Worm (Caenorhabditis elegans) whole organism, L4/young adult: Measurements from ENCODE around the gene nifk-1.

ENCODE experiments used
- W03F9.2 ChIP-seq: fragments of 150-350 bp; optimal IDR thresholded peaks from 2 replicates; lab custom pipeline; 2014; ENCODE audit warnings: missing biosample characterization, missing genetic modification characterization
- him-1 ChIP-seq: sonication (generic microtip); optimal IDR thresholded peaks from 2 replicates; lab custom pipeline; 2016; ENCODE audit warnings: missing genotype, missing genetic modification reagents, missing genetic modification characterization, missing compliant biosample characterization

ce11 chrIII:4706678-4707077, 13.6 kb upstream of the nifk-1 start, which contains the start of gene T04A8.13:
- TF ChIP-seq him-1 (tag; lab: Kevin White, UChicago) (no peak), W03F9.2 (tag; lab: Kevin White, UChicago) (no peak)
